Fruit fly (Drosophila melanogaster): ENCODE measurements around the gene CG3335.

The CG3335 gene

dm6 chr3L:9674300-9674699 is 50.3 kb downstream of the CG3335 start:
- TF ChIP-seq noc (tag; optimal IDR thresholded peaks at IDR 0.05), result no peak

dm6 chr3L:9675528-9675963 is 51.5 kb downstream of the CG3335 start:
- TF ChIP-seq noc (tag; optimal IDR thresholded peaks at IDR 0.05), result peak; percentile 31
